Worm (Caenorhabditis elegans) whole organism, L3 larva: ENCODE measurements around the gene srdh-1.
A peak's percentile ranks its signal among the peaks of the same experiment; 100 is the strongest.

Experiments
- R02D3.7 ChIP-seq: fragments of 150-350 bp; optimal IDR thresholded peaks from 2 replicates; lab custom pipeline; 2014; ENCODE audit warnings: missing biosample characterization, missing genetic modification characterization
- ZK546.5 ChIP-seq: sonication (generic microtip); optimal IDR thresholded peaks from 2 replicates; lab custom pipeline; 2017; ENCODE audit warnings: missing biosample characterization, missing genetic modification characterization
- ceh-28 ChIP-seq: fragments of 150-350 bp; optimal IDR thresholded peaks from 2 replicates; lab custom pipeline; 2014; ENCODE audit warnings: missing biosample characterization, missing genetic modification reagents, missing genetic modification characterization
- ceh-82 ChIP-seq: fragments of 150-350 bp; optimal IDR thresholded peaks from 2 replicates; lab custom pipeline; 2014; ENCODE audit warnings: missing biosample characterization, missing genetic modification characterization
- egl-27 ChIP-seq: sonication (generic microtip); optimal IDR thresholded peaks from 4 replicates; lab custom pipeline; 2017; ENCODE audit warnings: missing biosample characterization, missing genetic modification reagents, missing genetic modification characterization
- egl-5 ChIP-seq: fragments of 150-350 bp; optimal IDR thresholded peaks from 2 replicates; lab custom pipeline; 2017; ENCODE audit warnings: missing biosample characterization, missing genetic modification reagents, missing genetic modification characterization, inconsistent platforms
- elt-1 ChIP-seq: fragments of 150-350 bp; optimal IDR thresholded peaks from 2 replicates; lab custom pipeline; 2014; ENCODE audit warnings: missing biosample characterization, missing genetic modification characterization
- elt-2 ChIP-seq: sonication (generic microtip); optimal IDR thresholded peaks from 2 replicates; lab custom pipeline; 2016; ENCODE audit warnings: missing genetic modification reagents, mild to moderate bottlenecking, missing genetic modification characterization, missing compliant biosample characterization
- elt-3 ChIP-seq, 3 experiments: fragments of 150-350 bp in 1 of 3; sonication (generic microtip) in 2 of 3; optimal IDR thresholded peaks; 2 replicates in 2 of 3; 4 replicates in 1 of 3; lab custom pipeline; 2014 to 2017; ENCODE audit warnings: missing biosample characterization in 3 of 3, missing genetic modification characterization in 3 of 3
- eor-1 ChIP-seq, 2 experiments: fragments of 150-350 bp; optimal IDR thresholded peaks; 2 replicates each; lab custom pipeline; 2014 to 2018; ENCODE audit warnings: missing biosample characterization in 2 of 2, missing genetic modification characterization in 2 of 2
- fos-1 ChIP-seq: fragments of 150-350 bp; optimal IDR thresholded peaks from 2 replicates; lab custom pipeline; 2014; ENCODE audit warnings: missing biosample characterization, missing genetic modification characterization
- hmg-11 ChIP-seq: sonication (generic microtip); optimal IDR thresholded peaks from 2 replicates; lab custom pipeline; 2016; ENCODE audit warnings: missing genetic modification characterization, missing compliant biosample characterization
- jun-1 ChIP-seq: fragments of 150-350 bp; optimal IDR thresholded peaks from 2 replicates; lab custom pipeline; 2014; ENCODE audit warnings: missing biosample characterization, missing genetic modification reagents, missing genetic modification characterization
- lin-15B ChIP-seq: fragments of 150-350 bp; optimal IDR thresholded peaks from 2 replicates; lab custom pipeline; 2014; ENCODE audit warnings: missing biosample characterization, missing genetic modification characterization
- lin-39 ChIP-seq: fragments of 150-350 bp; optimal IDR thresholded peaks from 2 replicates; lab custom pipeline; 2018; ENCODE audit warnings: missing biosample characterization, missing genetic modification reagents, missing genetic modification characterization
- mdl-1 ChIP-seq: fragments of 150-350 bp; optimal IDR thresholded peaks from 2 replicates; lab custom pipeline; 2014; ENCODE audit warnings: missing biosample characterization, missing genetic modification characterization
- nfya-1 ChIP-seq: sonication (generic microtip); optimal IDR thresholded peaks from 2 replicates; lab custom pipeline; 2017; ENCODE audit warnings: missing genetic modification characterization, mild to moderate bottlenecking, missing compliant biosample characterization, antibody characterized with exemption, moderate library complexity; ENCODE audit not compliant: insufficient read depth
- nhr-11 ChIP-seq: fragments of 150-350 bp; optimal IDR thresholded peaks from 2 replicates; lab custom pipeline; 2014; ENCODE audit warnings: missing biosample characterization, missing genetic modification characterization
- nhr-23 ChIP-seq: fragments of 150-350 bp; optimal IDR thresholded peaks from 2 replicates; lab custom pipeline; 2014; ENCODE audit warnings: missing biosample characterization, missing genetic modification reagents, missing genetic modification characterization
- nhr-237 ChIP-seq: fragments of 150-350 bp; optimal IDR thresholded peaks from 2 replicates; lab custom pipeline; 2014; ENCODE audit warnings: missing biosample characterization, missing genetic modification characterization
- nhr-25 ChIP-seq: sonication (generic microtip); optimal IDR thresholded peaks from 2 replicates; lab custom pipeline; 2017; ENCODE audit warnings: missing biosample characterization, missing genetic modification characterization
- nhr-28 ChIP-seq: fragments of 150-350 bp; optimal IDR thresholded peaks from 2 replicates; lab custom pipeline; 2014; ENCODE audit warnings: missing biosample characterization, missing genetic modification characterization
- nhr-43 ChIP-seq: sonication (generic microtip); optimal IDR thresholded peaks from 2 replicates; lab custom pipeline; 2016; ENCODE audit warnings: mild to moderate bottlenecking, missing genetic modification characterization, missing compliant biosample characterization; ENCODE audit not compliant: poor library complexity, severe bottlenecking
- nhr-67 ChIP-seq: fragments of 150-350 bp; optimal IDR thresholded peaks from 2 replicates; lab custom pipeline; 2014; ENCODE audit warnings: missing biosample characterization, missing genetic modification characterization
- nhr-76 ChIP-seq: fragments of 150-350 bp; sonication (generic microtip); optimal IDR thresholded peaks from 5 replicates; lab custom pipeline; 2014; ENCODE audit warnings: missing biosample characterization, missing genetic modification characterization
- pha-4 ChIP-seq: fragments of 150-350 bp; optimal IDR thresholded peaks from 2 replicates; lab custom pipeline; 2014; ENCODE audit warnings: missing biosample characterization, missing genetic modification reagents, missing genetic modification characterization
- pqm-1 ChIP-seq: fragments of 150-350 bp; optimal IDR thresholded peaks from 2 replicates; lab custom pipeline; 2017; ENCODE audit warnings: missing biosample characterization, missing genetic modification characterization, inconsistent platforms
- skn-1 ChIP-seq: fragments of 150-350 bp; optimal IDR thresholded peaks from 2 replicates; lab custom pipeline; 2014; ENCODE audit warnings: missing biosample characterization, missing genetic modification characterization
- snpc-4 ChIP-seq: fragments of 150-350 bp; optimal IDR thresholded peaks from 2 replicates; lab custom pipeline; 2014; ENCODE audit warnings: missing biosample characterization, missing genetic modification characterization
- tbx-2 ChIP-seq: sonication (generic microtip); optimal IDR thresholded peaks from 2 replicates; lab custom pipeline; 2016; ENCODE audit warnings: mild to moderate bottlenecking, missing genetic modification characterization, missing compliant biosample characterization
- unc-39 ChIP-seq: sonication (generic microtip); optimal IDR thresholded peaks from 4 replicates; lab custom pipeline; 2017; ENCODE audit warnings: missing biosample characterization, missing genetic modification characterization
- zag-1 ChIP-seq: fragments of 150-350 bp; optimal IDR thresholded peaks from 2 replicates; lab custom pipeline; 2014; ENCODE audit warnings: missing biosample characterization, missing genetic modification characterization

Gene srdh-1

ce11 chrII:8264619-8265018, at the start of gene srdh-1:
Gene srdh-1 (plus strand): TSS chrII:8264661.
- TF ChIP-seq nhr-43 (tag; lab: Kevin White, UChicago) (peak; percentile 13), nhr-76 (no peak), nhr-23 (tag; lab: Kevin White, UChicago) (no peak)

ce11 chrII:8216433-8216832, 48.0 kb upstream of the srdh-1 start, which contains the start of gene M110.3:
Gene M110.3 (minus strand): TSS chrII:8216616.
- TF ChIP-seq nhr-67 = no peak
- TF ChIP-seq pha-4 = peak; percentile 80
- TF ChIP-seq R02D3.7 (tag; lab: Kevin White, UChicago) = peak; percentile 93
- TF ChIP-seq lin-39 = peak; percentile 70
- TF ChIP-seq nhr-11 (tag; lab: Kevin White, UChicago) = no peak
- peak; percentile 76 for TF ChIP-seq nfya-1 (tag; lab: Kevin White, UChicago)
- peak; percentile 4 for TF ChIP-seq jun-1 (tag; lab: Kevin White, UChicago)
- TF ChIP-seq nhr-23 (tag; lab: Kevin White, UChicago) = peak; percentile 73
- TF ChIP-seq zag-1 (tag; lab: Kevin White, UChicago) = no peak
- TF ChIP-seq hmg-11 (tag; lab: Kevin White, UChicago) = peak; percentile 71
- TF ChIP-seq ZK546.5 (tag; lab: Kevin White, UChicago) = no peak
- peak; percentile 14 for TF ChIP-seq elt-2
- no peak for TF ChIP-seq mdl-1 (tag; lab: Kevin White, UChicago)
- no peak for TF ChIP-seq eor-1 (tag; optimal IDR thresholded peaks at IDR 0.05; lab: Kevin White, UChicago)
- peak; percentile 50 for TF ChIP-seq snpc-4 (tag; lab: Kevin White, UChicago)
- TF ChIP-seq ceh-28 (tag; lab: Kevin White, UChicago) = peak; percentile 69
- peak; percentile 67 for TF ChIP-seq egl-5 (tag; lab: Kevin White, UChicago)
- TF ChIP-seq lin-15B (tag; lab: Kevin White, UChicago) = peak; percentile 65

- no peak for TF ChIP-seq snpc-4 (tag; lab: Kevin White, UChicago)
- no peak for TF ChIP-seq nhr-43 (tag; lab: Kevin White, UChicago)
- no peak for TF ChIP-seq nhr-28
Measured at ce11 chrII:8216922-8217321, 47.5 kb upstream of the srdh-1 start, which contains the start of gene ifg-1. Gene ifg-1 (plus strand): TSS chrII:8217222.

- TF ChIP-seq nhr-25 (no peak), egl-27 (tag; lab: Kevin White, UChicago) (no peak), fos-1 (tag; lab: Kevin White, UChicago) (no peak), lin-15B (tag; lab: Kevin White, UChicago) (no peak), elt-2 (no peak), skn-1 (tag; lab: Kevin White, UChicago) (no peak), pqm-1 (tag; lab: Kevin White, UChicago) (no peak), elt-3 (tag; optimal IDR thresholded peaks at IDR 0.05; lab: Kevin White, UChicago) (no peak), nhr-237 (no peak), unc-39 (tag; lab: Kevin White, UChicago) (no peak), jun-1 (tag; lab: Kevin White, UChicago) (no peak), hmg-11 (tag; lab: Kevin White, UChicago) (no peak), ZK546.5 (tag; lab: Kevin White, UChicago) (no peak)
- TF ChIP-seq, all 47 proteins: peak for 0
Measured at ce11 chrII:8218266-8218665, 46.2 kb upstream of the srdh-1 start.

ce11 chrII:8220267-8220666, 44.2 kb upstream of the srdh-1 start:
- no peak for TF ChIP-seq nhr-28
- no peak for TF ChIP-seq fos-1 (tag; lab: Kevin White, UChicago)
- TF ChIP-seq nhr-23 (tag; lab: Kevin White, UChicago) = no peak
- no peak for TF ChIP-seq elt-1 (tag; lab: Kevin White, UChicago)
- TF ChIP-seq ceh-82 = no peak
- no peak for TF ChIP-seq ZK546.5 (tag; lab: Kevin White, UChicago)
- no peak for TF ChIP-seq tbx-2
- TF ChIP-seq, all 47 proteins: peak for 0
